Fruit fly (Drosophila melanogaster) whole organism, embryonic: ENCODE measurements around the gene hang.
A peak's percentile ranks its signal among the peaks of the same experiment; 100 is the strongest.

Experiments used
- BEAF-32 ChIP-seq: fragments of 200-800 bp; sonication (Bioruptor generic); optimal IDR thresholded peaks from 3 replicates; lab custom pipeline; 2017; ENCODE audit warnings: missing biosample characterization, missing genetic modification characterization, mild to moderate bottlenecking, moderate library complexity, missing genetic modification reagents
- CG12299 ChIP-seq: fragments of 200-800 bp; sonication (Bioruptor generic); optimal IDR thresholded peaks from 2 replicates; lab custom pipeline; 2018; ENCODE audit warnings: missing biosample characterization, mild to moderate bottlenecking, missing genetic modification characterization
- CG13624 ChIP-seq: fragments of 200-800 bp; sonication (Bioruptor generic); optimal IDR thresholded peaks from 2 replicates; lab custom pipeline; 2016; ENCODE audit warnings: missing biosample characterization, missing genetic modification characterization
- CG15269 ChIP-seq: fragments of 200-800 bp; sonication (Bioruptor generic); optimal IDR thresholded peaks from 2 replicates; lab custom pipeline; 2018; ENCODE audit warnings: missing biosample characterization, mild to moderate bottlenecking, missing genetic modification characterization, moderate library complexity
- CG15514 ChIP-seq: fragments of 200-800 bp; sonication (Bioruptor generic); optimal IDR thresholded peaks from 3 replicates; lab custom pipeline; 2017; ENCODE audit warnings: missing biosample characterization, missing genetic modification characterization, mild to moderate bottlenecking, moderate library complexity, missing genetic modification reagents
- CG1647 ChIP-seq: fragments of 200-800 bp; sonication (Bioruptor generic); optimal IDR thresholded peaks from 3 replicates; lab custom pipeline; 2016; ENCODE audit warnings: missing biosample characterization, missing genetic modification characterization
- CG16813 ChIP-seq: fragments of 200-800 bp; sonication (Bioruptor generic); IDR thresholded peaks from 3 replicates; pipeline ENCODE4 v1.3.6; 2022; ENCODE audit warnings: missing biosample characterization, missing genetic modification characterization; ENCODE audit not compliant: partially characterized antibody
- CG17385 ChIP-seq: fragments of 200-800 bp; sonication (Bioruptor generic); optimal IDR thresholded peaks from 3 replicates; lab custom pipeline; 2018; ENCODE audit warnings: missing biosample characterization, mild to moderate bottlenecking, missing genetic modification characterization
- CG17912 ChIP-seq: fragments of 200-800 bp; sonication (Bioruptor generic); optimal IDR thresholded peaks from 2 replicates; lab custom pipeline; 2018; ENCODE audit warnings: missing biosample characterization, mild to moderate bottlenecking, missing genetic modification characterization
- CG2120 ChIP-seq: fragments of 200-800 bp; sonication (Bioruptor generic); optimal IDR thresholded peaks from 3 replicates; lab custom pipeline; 2016; ENCODE audit warnings: missing biosample characterization, missing genetic modification characterization
- CG2202 ChIP-seq: fragments of 200-800 bp; sonication (Bioruptor generic); optimal IDR thresholded peaks from 2 replicates; lab custom pipeline; 2018; ENCODE audit warnings: missing biosample characterization, mild to moderate bottlenecking, missing genetic modification characterization
- CG32767 ChIP-seq: fragments of 200-800 bp; sonication (Bioruptor generic); IDR thresholded peaks from 2 replicates; pipeline ENCODE4 v1.3.6; 2022; ENCODE audit warnings: missing biosample characterization, missing genetic modification characterization
- CG3995 ChIP-seq: fragments of 200-800 bp; sonication (Bioruptor generic); optimal IDR thresholded peaks from 3 replicates; lab custom pipeline; 2016; ENCODE audit warnings: missing biosample characterization, missing genetic modification characterization
- CG42726 ChIP-seq: fragments of 200-800 bp; sonication (Bioruptor generic); IDR thresholded peaks from 2 replicates; pipeline ENCODE4 v1.3.6; 2022; ENCODE audit warnings: missing biosample characterization, missing genetic modification characterization; ENCODE audit not compliant: partially characterized antibody
- CG4360 ChIP-seq: fragments of 200-800 bp; sonication (Bioruptor generic); IDR thresholded peaks from 2 replicates; pipeline ENCODE4 v1.3.6; 2022; ENCODE audit warnings: missing biosample characterization, missing genetic modification characterization
- CG6791 ChIP-seq: fragments of 200-800 bp; sonication (Bioruptor generic); IDR thresholded peaks from 3 replicates; pipeline ENCODE4 v1.3.6; 2022; ENCODE audit warnings: missing biosample characterization, missing genetic modification characterization; ENCODE audit not compliant: partially characterized antibody
- CG6854 ChIP-seq: fragments of 200-800 bp; sonication (Bioruptor generic); optimal IDR thresholded peaks from 3 replicates; lab custom pipeline; 2017; ENCODE audit warnings: missing biosample characterization, mild to moderate bottlenecking, missing genetic modification characterization
- CG8281 ChIP-seq: fragments of 200-800 bp; sonication (Bioruptor generic); optimal IDR thresholded peaks from 2 replicates; lab custom pipeline; 2018; ENCODE audit warnings: missing biosample characterization, mild to moderate bottlenecking, missing genetic modification characterization, moderate library complexity
- Dll ChIP-seq: fragments of 200-800 bp; sonication (Bioruptor generic); IDR thresholded peaks from 4 replicates; pipeline ENCODE4 v1.3.6; 2022; ENCODE audit warnings: missing biosample characterization, missing genetic modification characterization; ENCODE audit not compliant: partially characterized antibody
- Ets97D ChIP-seq: fragments of 200-800 bp; sonication (Bioruptor generic); optimal IDR thresholded peaks from 3 replicates; lab custom pipeline; 2016; ENCODE audit warnings: missing biosample characterization, missing genetic modification characterization
- HmgD ChIP-seq: fragments of 200-800 bp; sonication (Bioruptor generic); optimal IDR thresholded peaks from 3 replicates; lab custom pipeline; 2016; ENCODE audit warnings: missing biosample characterization, missing genetic modification characterization
- HmgZ ChIP-seq: fragments of 200-800 bp; sonication (Bioruptor generic); optimal IDR thresholded peaks from 2 replicates; lab custom pipeline; 2018; ENCODE audit warnings: missing biosample characterization, mild to moderate bottlenecking, missing genetic modification characterization
- Mes4 ChIP-seq: fragments of 200-800 bp; sonication (Bioruptor generic); optimal IDR thresholded peaks from 2 replicates; lab custom pipeline; 2016; ENCODE audit warnings: missing biosample characterization, missing genetic modification characterization
- Side ChIP-seq: fragments of 200-800 bp; sonication (Bioruptor generic); optimal IDR thresholded peaks from 2 replicates; lab custom pipeline; 2016; ENCODE audit warnings: missing biosample characterization, missing genetic modification characterization
- YL-1 ChIP-seq: fragments of 200-800 bp; sonication (Bioruptor generic); optimal IDR thresholded peaks from 3 replicates; lab custom pipeline; 2017; ENCODE audit warnings: missing biosample characterization, mild to moderate bottlenecking, missing genetic modification characterization
- cas ChIP-seq: fragments of 200-800 bp; sonication (Bioruptor generic); IDR thresholded peaks from 2 replicates; pipeline ENCODE4 v1.3.6; 2022; ENCODE audit warnings: missing biosample characterization, missing genetic modification characterization
- cg ChIP-seq: fragments of 200-800 bp; sonication (Bioruptor generic); optimal IDR thresholded peaks from 3 replicates; lab custom pipeline; 2019; ENCODE audit warnings: missing biosample characterization, mild to moderate bottlenecking, missing genetic modification characterization, moderate library complexity
- ci ChIP-seq: fragments of 200-800 bp; sonication (Bioruptor generic); IDR thresholded peaks from 3 replicates; pipeline ENCODE4 v1.3.6; 2022; ENCODE audit warnings: missing biosample characterization, missing genetic modification characterization
- cwo ChIP-seq: fragments of 200-800 bp; sonication (Bioruptor generic); optimal IDR thresholded peaks from 3 replicates; lab custom pipeline; 2017; ENCODE audit warnings: missing biosample characterization, missing genetic modification characterization, mild to moderate bottlenecking, moderate library complexity, missing genetic modification reagents
- dm ChIP-seq: fragments of 200-800 bp; sonication (Bioruptor generic); optimal IDR thresholded peaks from 3 replicates; lab custom pipeline; 2016; ENCODE audit warnings: missing biosample characterization, missing genetic modification characterization
- fru ChIP-seq: fragments of >200 bp; optimal IDR thresholded peaks from 2 replicates; lab custom pipeline; 2017
- ham ChIP-seq: fragments of 200-800 bp; sonication (Bioruptor generic); IDR thresholded peaks from 2 replicates; pipeline ENCODE4 v1.3.6; 2022; ENCODE audit warnings: missing biosample characterization, missing genetic modification characterization
- hbn ChIP-seq: fragments of 200-800 bp; sonication (Bioruptor generic); IDR thresholded peaks from 2 replicates; pipeline ENCODE4 v1.3.6; 2022; ENCODE audit warnings: missing biosample characterization, missing genetic modification characterization; ENCODE audit not compliant: partially characterized antibody
- inv ChIP-seq: fragments of 200-800 bp; sonication (Bioruptor generic); IDR thresholded peaks from 2 replicates; pipeline ENCODE4 v1.3.6; 2022; ENCODE audit warnings: missing biosample characterization, missing genetic modification characterization; ENCODE audit not compliant: partially characterized antibody
- jumu ChIP-seq: fragments of 200-800 bp; sonication (Bioruptor generic); optimal IDR thresholded peaks from 3 replicates; lab custom pipeline; 2016; ENCODE audit warnings: missing biosample characterization, missing genetic modification characterization
- kni ChIP-seq: fragments of 200-800 bp; sonication (Bioruptor generic); optimal IDR thresholded peaks from 3 replicates; lab custom pipeline; 2017; ENCODE audit warnings: mild to moderate bottlenecking, missing biosample characterization, missing genetic modification reagents, missing genetic modification characterization
- luna ChIP-seq: fragments of 200-800 bp; sonication (Bioruptor generic); optimal IDR thresholded peaks from 2 replicates; lab custom pipeline; 2016; ENCODE audit warnings: missing biosample characterization, missing genetic modification characterization
- mirr ChIP-seq: fragments of 200-800 bp; sonication (Bioruptor generic); optimal IDR thresholded peaks from 3 replicates; lab custom pipeline; 2018; ENCODE audit warnings: missing biosample characterization, mild to moderate bottlenecking, missing genetic modification characterization
- mld ChIP-seq: fragments of 200-800 bp; sonication (Bioruptor generic); IDR thresholded peaks from 3 replicates; pipeline ENCODE4 v1.3.6; 2022; ENCODE audit warnings: missing biosample characterization, missing genetic modification characterization; ENCODE audit not compliant: partially characterized antibody
- nerfin-2 ChIP-seq: fragments of 200-800 bp; sonication (Bioruptor generic); IDR thresholded peaks from 2 replicates; pipeline ENCODE4 v1.3.6; 2022; ENCODE audit warnings: missing biosample characterization, missing genetic modification characterization; ENCODE audit not compliant: partially characterized antibody
- oc ChIP-seq: fragments of 200-800 bp; sonication (Bioruptor generic); optimal IDR thresholded peaks from 2 replicates; lab custom pipeline; 2018; ENCODE audit warnings: missing biosample characterization, mild to moderate bottlenecking, missing genetic modification characterization, moderate library complexity
- onecut ChIP-seq: fragments of 200-800 bp; sonication (Bioruptor generic); IDR thresholded peaks from 2 replicates; pipeline ENCODE4 v1.3.6; 2022; ENCODE audit warnings: missing biosample characterization, missing genetic modification characterization
- pzg ChIP-seq: fragments of 200-800 bp; sonication (Bioruptor generic); optimal IDR thresholded peaks from 3 replicates; lab custom pipeline; 2018; ENCODE audit warnings: missing biosample characterization, mild to moderate bottlenecking, missing genetic modification characterization, moderate library complexity
- row ChIP-seq: fragments of 200-800 bp; sonication (Bioruptor generic); IDR thresholded peaks from 3 replicates; pipeline ENCODE4 v1.3.6; 2022; ENCODE audit warnings: missing biosample characterization, missing genetic modification characterization
- sisA ChIP-seq: fragments of 200-800 bp; sonication (Bioruptor generic); IDR thresholded peaks from 2 replicates; pipeline ENCODE4 v1.3.6; 2022; ENCODE audit warnings: missing biosample characterization, missing genetic modification characterization
- slbo ChIP-seq: fragments of 200-800 bp; sonication (Bioruptor generic); IDR thresholded peaks from 2 replicates; pipeline ENCODE4 v1.3.6; 2022; ENCODE audit warnings: missing biosample characterization, missing genetic modification characterization
- stc ChIP-seq: fragments of 200-800 bp; sonication (Bioruptor generic); IDR thresholded peaks from 2 replicates; pipeline ENCODE4 v1.3.6; 2022; ENCODE audit warnings: missing biosample characterization, missing genetic modification characterization
- tna ChIP-seq: fragments of 200-800 bp; sonication (Bioruptor generic); IDR thresholded peaks from 2 replicates; pipeline ENCODE4 v1.3.6; 2022; ENCODE audit warnings: missing biosample characterization, missing genetic modification characterization; ENCODE audit not compliant: partially characterized antibody
- trem ChIP-seq: fragments of 200-800 bp; optimal IDR thresholded peaks from 3 replicates; lab custom pipeline; 2019; ENCODE audit warnings: missing biosample characterization, mild to moderate bottlenecking, missing genetic modification characterization, moderate library complexity
- zfh1 ChIP-seq: fragments of 200-800 bp; sonication (Bioruptor generic); IDR thresholded peaks from 3 replicates; pipeline ENCODE4 v1.3.6; 2022; ENCODE audit warnings: missing biosample characterization, missing genetic modification characterization

hang gene

dm6 chrX:16446769-16447168, 24.1 kb downstream of the hang start, which contains the start of gene eIF2alpha (continued):
- no peak for TF ChIP-seq CG17912 (GFP tag; lab: Kevin White, UChicago)
- TF ChIP-seq jumu (GFP tag; lab: Kevin White, UChicago) = no peak
- 0 out of 2 replicates have a peak, but pooled peaks have one; percentile 17 for TF ChIP-seq onecut (GFP tag; lab: Robert Waterston, UW)
- TF ChIP-seq HmgD (GFP tag; lab: Kevin White, UChicago) = no peak
- no peak for TF ChIP-seq luna
- peak; percentile 48; the same call in 1 of the 2 replicates for TF ChIP-seq CG4360
- TF ChIP-seq CG2202 (tag; lab: Kevin White, UChicago) = no peak
- TF ChIP-seq nerfin-2 (GFP tag; lab: Robert Waterston, UW) = peak; percentile 61; the same call in 1 of the 2 replicates
- TF ChIP-seq ham = no peak
- peak; percentile 83 for TF ChIP-seq dm (GFP tag; lab: Kevin White, UChicago)
- TF ChIP-seq hbn = peak; percentile 76
- peak; percentile 94 for TF ChIP-seq CG17385 (GFP tag; lab: Kevin White, UChicago)
- peak; percentile 15; the same call in 1 of the 3 replicates for TF ChIP-seq row (GFP tag; lab: Robert Waterston, UW)
- TF ChIP-seq fru = no peak
- TF ChIP-seq CG42726 = peak; percentile 79
- peak; percentile 84 for TF ChIP-seq BEAF-32 (GFP tag; lab: Kevin White, UChicago)
- no peak for TF ChIP-seq sisA
- TF ChIP-seq stc (GFP tag; lab: Robert Waterston, UW) = no peak
- peak; percentile 81 for TF ChIP-seq CG6791 (GFP tag; lab: Robert Waterston, UW)
- TF ChIP-seq CG3995 (GFP tag; lab: Kevin White, UChicago) = peak; percentile 53
- TF ChIP-seq CG32767 (GFP tag; lab: Robert Waterston, UW) = no peak
- TF ChIP-seq CG15514 (GFP tag; lab: Kevin White, UChicago) = peak; percentile 25
- TF ChIP-seq tna = peak; percentile 65
- TF ChIP-seq CG16813 (GFP tag; lab: Robert Waterston, UW) = peak; percentile 77
- TF ChIP-seq zfh1 = no peak
- TF ChIP-seq CG2120 (GFP tag; lab: Kevin White, UChicago) = peak; percentile 8
- no peak for TF ChIP-seq kni (GFP tag; lab: Kevin White, UChicago)
- TF ChIP-seq CG1647 = no peak
- peak; percentile 60 for TF ChIP-seq Ets97D
- peak; percentile 31 for TF ChIP-seq trem
- TF ChIP-seq slbo (GFP tag; lab: Robert Waterston, UW) = no peak
- TF ChIP-seq pzg (GFP tag; lab: Kevin White, UChicago) = peak; percentile 92
- TF ChIP-seq mirr = peak; percentile 32
- peak; percentile 56 for TF ChIP-seq YL-1
- no peak for TF ChIP-seq Mes4 (GFP tag; lab: Kevin White, UChicago)
- no peak for TF ChIP-seq cas
- peak; percentile 70; the same call in 1 of the 3 replicates for TF ChIP-seq mld (GFP tag; lab: Robert Waterston, UW)
- TF ChIP-seq ci (GFP tag; lab: Robert Waterston, UW) = no peak
- no peak for TF ChIP-seq CG6854 (GFP tag; lab: Kevin White, UChicago)
- no peak for TF ChIP-seq Side
- TF ChIP-seq Dll (GFP tag; lab: Robert Waterston, UW) = peak; percentile 72
- no peak for TF ChIP-seq cwo (GFP tag; lab: Kevin White, UChicago)
- peak; percentile 65 for TF ChIP-seq inv (GFP tag; lab: Robert Waterston, UW)
- TF ChIP-seq CG12299 = no peak
- peak; percentile 22 for TF ChIP-seq cg (GFP tag; lab: Kevin White, UChicago)
- TF ChIP-seq oc (tag; lab: Kevin White, UChicago) = no peak
- no peak for TF ChIP-seq CG8281
- TF ChIP-seq HmgZ (tag; lab: Kevin White, UChicago) = peak; percentile 64
- TF ChIP-seq CG13624 = peak; percentile 10
- no peak for TF ChIP-seq CG15269
